Worm (Caenorhabditis elegans) whole organism, late embryonic: ENCODE measurements around the gene dars-1.

Experiments used
- ets-4 ChIP-seq: sonication (generic microtip); optimal IDR thresholded peaks from 2 replicates; lab custom pipeline; 2016; ENCODE audit warnings: missing genetic modification characterization, missing compliant biosample characterization
- fkh-10 ChIP-seq: fragments of 150-350 bp; optimal IDR thresholded peaks from 2 replicates; lab custom pipeline; 2014; ENCODE audit warnings: missing biosample characterization, missing genetic modification reagents, missing genetic modification characterization
- hlh-30 ChIP-seq: sonication (generic microtip); optimal IDR thresholded peaks from 2 replicates; lab custom pipeline; 2017; ENCODE audit warnings: antibody characterized with exemption, missing genetic modification characterization, missing compliant biosample characterization; ENCODE audit not compliant: insufficient read depth
- mec-3 ChIP-seq: sonication (generic microtip); optimal IDR thresholded peaks from 2 replicates; lab custom pipeline; 2016; ENCODE audit warnings: borderline replicate concordance, missing genetic modification characterization, missing compliant biosample characterization
- nhr-232 ChIP-seq: sonication (generic microtip); optimal IDR thresholded peaks from 2 replicates; lab custom pipeline; 2016; ENCODE audit warnings: missing genetic modification characterization, missing compliant biosample characterization
- pag-3 ChIP-seq: sonication (generic microtip); optimal IDR thresholded peaks from 2 replicates; lab custom pipeline; 2016; ENCODE audit warnings: missing compliant biosample characterization, missing genetic modification characterization, borderline replicate concordance
- pros-1 ChIP-seq: fragments of 150-350 bp; optimal IDR thresholded peaks from 2 replicates; lab custom pipeline; 2014; ENCODE audit warnings: missing biosample characterization, missing genetic modification reagents, missing genetic modification characterization
- ref-2 ChIP-seq: sonication (generic microtip); optimal IDR thresholded peaks from 2 replicates; lab custom pipeline; 2016; ENCODE audit warnings: missing genetic modification characterization, missing compliant biosample characterization
- sox-4 ChIP-seq: sonication (generic microtip); optimal IDR thresholded peaks from 2 replicates; lab custom pipeline; 2017; ENCODE audit warnings: mild to moderate bottlenecking, missing genetic modification characterization, inconsistent platforms, missing compliant biosample characterization
- unc-3 ChIP-seq, 2 experiments: fragments of 200-800 bp in 1 of 2; sonication (Bioruptor generic) in 1 of 2; sonication (generic microtip) in 1 of 2; conservative IDR thresholded peaks in 1 of 2; optimal IDR thresholded peaks in 1 of 2; 2 replicates each; pipeline versions ENCODE4 v1.3.6 to Lab custom; 2016 to 2022; ENCODE audit warnings: missing compliant biosample characterization in 2 of 2, missing genetic modification characterization in 2 of 2, missing genetic modification reagents in 1 of 2
- unc-42 ChIP-seq: sonication (generic microtip); optimal IDR thresholded peaks from 2 replicates; lab custom pipeline; 2016; ENCODE audit warnings: missing genotype, missing genetic modification characterization, missing compliant biosample characterization
- ztf-16 ChIP-seq: sonication (generic microtip); optimal IDR thresholded peaks from 2 replicates; lab custom pipeline; 2017; ENCODE audit warnings: missing genetic modification characterization, missing compliant biosample characterization

- TF ChIP-seq ref-2 (no peak), sox-4 (tag; lab: Kevin White, UChicago) (no peak), fkh-10 (no peak), nhr-232 (no peak), ztf-16 (no peak), unc-42 (tag; lab: Kevin White, UChicago) (no peak), hlh-30 (tag; lab: Kevin White, UChicago) (no peak), unc-3 (GFP tag; conservative IDR thresholded peaks at IDR 0.05; lab: Robert Waterston, UW) (no peak), unc-3 (tag; optimal IDR thresholded peaks at IDR 0.05; lab: Kevin White, UChicago) (no peak), ets-4 (tag; lab: Kevin White, UChicago) (no peak), pros-1 (tag; lab: Kevin White, UChicago) (no peak), mec-3 (no peak), pag-3 (tag; lab: Kevin White, UChicago) (no peak)
Observed at ce11 chrIII:9494209-9494608, 3.2 kb upstream of the dars-1 start.
